Fruit fly (Drosophila melanogaster) whole organism, embryonic: ENCODE results near the gene Polr3E.

Experiments used
- Bdp1 ChIP-seq: fragments of 200-800 bp; sonication (Bioruptor generic); optimal IDR thresholded peaks from 3 replicates; lab custom pipeline; 2016; ENCODE audit warnings: missing biosample characterization, missing genetic modification characterization
- C15 ChIP-seq: fragments of 200-800 bp; sonication (Bioruptor generic); IDR thresholded peaks from 3 replicates; pipeline ENCODE4 v1.3.6; 2022; ENCODE audit warnings: missing biosample characterization, missing genetic modification characterization
- CG12104 ChIP-seq: fragments of 200-800 bp; sonication (Bioruptor generic); optimal IDR thresholded peaks from 3 replicates; lab custom pipeline; 2016; ENCODE audit warnings: missing biosample characterization, missing genetic modification characterization
- CG12155 ChIP-seq: fragments of 200-800 bp; sonication (Bioruptor generic); optimal IDR thresholded peaks from 3 replicates; lab custom pipeline; 2016; ENCODE audit warnings: missing biosample characterization, missing genetic modification characterization
- CG12769 ChIP-seq: fragments of 200-800 bp; sonication (Bioruptor generic); optimal IDR thresholded peaks from 2 replicates; lab custom pipeline; 2019; ENCODE audit warnings: missing biosample characterization, mild to moderate bottlenecking, missing genetic modification characterization, moderate library complexity
- CG13296 ChIP-seq: fragments of 200-800 bp; sonication (Bioruptor generic); optimal IDR thresholded peaks from 3 replicates; lab custom pipeline; 2018; ENCODE audit warnings: missing biosample characterization, mild to moderate bottlenecking, missing genetic modification characterization
- CG13424 ChIP-seq: fragments of 200-800 bp; sonication (Bioruptor generic); optimal IDR thresholded peaks from 2 replicates; lab custom pipeline; 2019; ENCODE audit warnings: missing biosample characterization, mild to moderate bottlenecking, missing genetic modification characterization, moderate library complexity
- CG14860 ChIP-seq: fragments of 200-800 bp; sonication (Bioruptor generic); IDR thresholded peaks from 3 replicates; pipeline ENCODE4 v1.3.6; 2022; ENCODE audit warnings: missing biosample characterization, missing genetic modification characterization; ENCODE audit not compliant: partially characterized antibody
- CG17361 ChIP-seq: fragments of 200-800 bp; sonication (Bioruptor generic); IDR thresholded peaks from 3 replicates; pipeline ENCODE4 v1.3.6; 2022; ENCODE audit warnings: missing biosample characterization, missing genetic modification characterization
- CG17568 ChIP-seq: fragments of 200-800 bp; sonication (Bioruptor generic); optimal IDR thresholded peaks from 2 replicates; lab custom pipeline; 2018; ENCODE audit warnings: missing biosample characterization, mild to moderate bottlenecking, missing genetic modification characterization, moderate library complexity
- CG2199 ChIP-seq: fragments of 200-800 bp; sonication (Bioruptor generic); IDR thresholded peaks from 3 replicates; pipeline ENCODE4 v1.3.6; 2022; ENCODE audit warnings: missing biosample characterization, missing genetic modification characterization
- CG2202 ChIP-seq: fragments of 200-800 bp; sonication (Bioruptor generic); optimal IDR thresholded peaks from 2 replicates; lab custom pipeline; 2018; ENCODE audit warnings: missing biosample characterization, mild to moderate bottlenecking, missing genetic modification characterization
- CG31224 ChIP-seq: fragments of 200-800 bp; sonication (Bioruptor generic); IDR thresholded peaks from 2 replicates; pipeline ENCODE4 v1.3.6; 2022; ENCODE audit warnings: missing biosample characterization, missing genetic modification characterization
- CG3281 ChIP-seq: fragments of 200-800 bp; sonication (Bioruptor generic); optimal IDR thresholded peaks from 3 replicates; lab custom pipeline; 2017; ENCODE audit warnings: missing biosample characterization, mild to moderate bottlenecking, missing genetic modification characterization
- CG3838 ChIP-seq: fragments of 200-800 bp; sonication (Bioruptor generic); optimal IDR thresholded peaks from 3 replicates; lab custom pipeline; 2016; ENCODE audit warnings: missing biosample characterization, missing genetic modification characterization
- CG4360 ChIP-seq: fragments of 200-800 bp; sonication (Bioruptor generic); IDR thresholded peaks from 2 replicates; pipeline ENCODE4 v1.3.6; 2022; ENCODE audit warnings: missing biosample characterization, missing genetic modification characterization
- CG4854 ChIP-seq: fragments of 200-800 bp; sonication (Bioruptor generic); optimal IDR thresholded peaks from 2 replicates; lab custom pipeline; 2016; ENCODE audit warnings: missing biosample characterization, missing genetic modification characterization, inconsistent platforms
- CG6654 ChIP-seq: fragments of 200-800 bp; sonication (Bioruptor generic); optimal IDR thresholded peaks from 2 replicates; lab custom pipeline; 2017; ENCODE audit warnings: missing biosample characterization, mild to moderate bottlenecking, missing genetic modification characterization
- CG8478 ChIP-seq: fragments of >200 bp; optimal IDR thresholded peaks from 2 replicates; lab custom pipeline; 2018
- Dad ChIP-seq: fragments of 200-800 bp; sonication (Bioruptor generic); optimal IDR thresholded peaks from 3 replicates; lab custom pipeline; 2016; ENCODE audit warnings: missing biosample characterization, missing genetic modification characterization
- Deaf1 ChIP-seq: fragments of 200-800 bp; optimal IDR thresholded peaks from 3 replicates; lab custom pipeline; 2019; ENCODE audit warnings: missing biosample characterization, mild to moderate bottlenecking, missing genetic modification characterization, moderate library complexity
- E2f2 ChIP-seq: fragments of 200-800 bp; sonication (Bioruptor generic); IDR thresholded peaks from 2 replicates; pipeline ENCODE4 v1.3.6; 2022; ENCODE audit warnings: missing biosample characterization, missing genetic modification characterization
- Elba2 ChIP-seq: fragments of 200-800 bp; sonication (Bioruptor generic); optimal IDR thresholded peaks from 3 replicates; lab custom pipeline; 2016; ENCODE audit warnings: missing biosample characterization, missing genetic modification characterization
- Fer2 ChIP-seq: fragments of 200-800 bp; sonication (Bioruptor generic); optimal IDR thresholded peaks from 2 replicates; lab custom pipeline; 2018; ENCODE audit warnings: missing biosample characterization, mild to moderate bottlenecking, missing genetic modification characterization, moderate library complexity
- GATAe ChIP-seq: fragments of 200-800 bp; sonication (Bioruptor generic); conservative IDR thresholded peaks from 2 replicates; pipeline ENCODE4 v1.3.6; 2022; ENCODE audit warnings: missing biosample characterization, missing genetic modification characterization
- Gug ChIP-seq: fragments of 200-800 bp; sonication (Bioruptor generic); IDR thresholded peaks from 4 replicates; pipeline ENCODE4 v1.3.6; 2022; ENCODE audit warnings: missing biosample characterization, missing genetic modification characterization
- Hr3 ChIP-seq: fragments of 200-800 bp; sonication (Bioruptor generic); optimal IDR thresholded peaks from 3 replicates; lab custom pipeline; 2016; ENCODE audit warnings: missing biosample characterization, missing genetic modification characterization
- Lhr ChIP-seq: fragments of 200-800 bp; sonication (Bioruptor generic); optimal IDR thresholded peaks from 3 replicates; lab custom pipeline; 2017; ENCODE audit warnings: mild to moderate bottlenecking, missing biosample characterization, missing genetic modification reagents, missing genetic modification characterization
- Max ChIP-seq: fragments of 200-800 bp; sonication (Bioruptor generic); optimal IDR thresholded peaks from 2 replicates; lab custom pipeline; 2016; ENCODE audit warnings: missing biosample characterization, mild to moderate bottlenecking, missing genetic modification characterization
- Spps ChIP-seq: fragments of 200-800 bp; sonication (Bioruptor generic); optimal IDR thresholded peaks from 2 replicates; lab custom pipeline; 2018; ENCODE audit warnings: missing biosample characterization, mild to moderate bottlenecking, missing genetic modification characterization
- Sry-δ ChIP-seq: fragments of 200-800 bp; sonication (Bioruptor generic); optimal IDR thresholded peaks from 2 replicates; lab custom pipeline; 2016; ENCODE audit warnings: missing biosample characterization, missing genetic modification characterization
- TFAM ChIP-seq: fragments of 200-800 bp; sonication (Bioruptor generic); optimal IDR thresholded peaks from 2 replicates; lab custom pipeline; 2017; ENCODE audit warnings: missing biosample characterization, missing genetic modification characterization, inconsistent platforms
- Xbp1 ChIP-seq: fragments of 200-800 bp; sonication (Bioruptor generic); optimal IDR thresholded peaks from 3 replicates; lab custom pipeline; 2016; ENCODE audit warnings: missing biosample characterization, mild to moderate bottlenecking, missing genetic modification characterization
- al ChIP-seq: fragments of 200-800 bp; sonication (Bioruptor generic); IDR thresholded peaks from 2 replicates; pipeline ENCODE4 v1.3.6; 2022; ENCODE audit warnings: missing biosample characterization, missing genetic modification characterization
- amos ChIP-seq: fragments of 200-800 bp; sonication (Bioruptor generic); IDR thresholded peaks from 2 replicates; pipeline ENCODE4 v1.3.6; 2022; ENCODE audit warnings: missing biosample characterization, missing genetic modification characterization; ENCODE audit not compliant: partially characterized antibody
- ash1 ChIP-seq: fragments of 200-800 bp; sonication (Bioruptor generic); optimal IDR thresholded peaks from 2 replicates; lab custom pipeline; 2018; ENCODE audit warnings: missing biosample characterization, mild to moderate bottlenecking, missing genetic modification characterization
- da ChIP-seq: fragments of 200-800 bp; sonication (Bioruptor generic); optimal IDR thresholded peaks from 2 replicates; lab custom pipeline; 2016; ENCODE audit warnings: missing biosample characterization, missing genetic modification characterization
- danr ChIP-seq: fragments of 200-800 bp; sonication (Bioruptor generic); IDR thresholded peaks from 2 replicates; pipeline ENCODE4 v1.3.6; 2022; ENCODE audit warnings: missing biosample characterization, missing genetic modification characterization
- fd64A ChIP-seq: fragments of 200-800 bp; sonication (Bioruptor generic); optimal IDR thresholded peaks from 3 replicates; lab custom pipeline; 2018; ENCODE audit warnings: missing biosample characterization, mild to moderate bottlenecking, missing genetic modification characterization
- inv ChIP-seq: fragments of 200-800 bp; sonication (Bioruptor generic); IDR thresholded peaks from 2 replicates; pipeline ENCODE4 v1.3.6; 2022; ENCODE audit warnings: missing biosample characterization, missing genetic modification characterization; ENCODE audit not compliant: partially characterized antibody
- lola ChIP-seq, 3 experiments: fragments of >200 bp in 2 of 3; fragments of 200-800 bp in 1 of 3; sonication (Bioruptor generic) in 1 of 3; optimal IDR thresholded peaks; 2 replicates each; lab custom pipeline; 2017 to 2019; ENCODE audit warnings: missing biosample characterization in 3 of 3, missing genetic modification characterization in 3 of 3, mild to moderate bottlenecking in 1 of 3, moderate library complexity in 1 of 3
- mld ChIP-seq: fragments of 200-800 bp; sonication (Bioruptor generic); IDR thresholded peaks from 3 replicates; pipeline ENCODE4 v1.3.6; 2022; ENCODE audit warnings: missing biosample characterization, missing genetic modification characterization; ENCODE audit not compliant: partially characterized antibody
- nmo ChIP-seq: fragments of 200-800 bp; sonication (Bioruptor generic); optimal IDR thresholded peaks from 2 replicates; lab custom pipeline; 2018; ENCODE audit warnings: missing biosample characterization, mild to moderate bottlenecking, missing genetic modification characterization, moderate library complexity
- onecut ChIP-seq: fragments of 200-800 bp; sonication (Bioruptor generic); IDR thresholded peaks from 2 replicates; pipeline ENCODE4 v1.3.6; 2022; ENCODE audit warnings: missing biosample characterization, missing genetic modification characterization
- pfk ChIP-seq: fragments of 200-800 bp; sonication (Bioruptor generic); optimal IDR thresholded peaks from 2 replicates; lab custom pipeline; 2018; ENCODE audit warnings: missing biosample characterization, mild to moderate bottlenecking, missing genetic modification characterization, moderate library complexity
- psq ChIP-seq: fragments of 200-800 bp; sonication (Bioruptor generic); optimal IDR thresholded peaks from 2 replicates; lab custom pipeline; 2017; ENCODE audit warnings: missing biosample characterization, missing genetic modification characterization
- schlank ChIP-seq: fragments of 200-800 bp; sonication (Bioruptor generic); optimal IDR thresholded peaks from 2 replicates; lab custom pipeline; 2018; ENCODE audit warnings: missing biosample characterization, mild to moderate bottlenecking, missing genetic modification characterization
- sens ChIP-seq: fragments of 200-800 bp; sonication (Bioruptor generic); peaks from one replicate; lab custom pipeline; 2016; ENCODE audit warnings: missing biosample characterization, missing genetic modification characterization
- tx ChIP-seq: fragments of 200-800 bp; sonication (Bioruptor generic); optimal IDR thresholded peaks from 2 replicates; lab custom pipeline; 2016; ENCODE audit warnings: missing biosample characterization, missing genetic modification characterization

Gene Polr3E

DNA sequence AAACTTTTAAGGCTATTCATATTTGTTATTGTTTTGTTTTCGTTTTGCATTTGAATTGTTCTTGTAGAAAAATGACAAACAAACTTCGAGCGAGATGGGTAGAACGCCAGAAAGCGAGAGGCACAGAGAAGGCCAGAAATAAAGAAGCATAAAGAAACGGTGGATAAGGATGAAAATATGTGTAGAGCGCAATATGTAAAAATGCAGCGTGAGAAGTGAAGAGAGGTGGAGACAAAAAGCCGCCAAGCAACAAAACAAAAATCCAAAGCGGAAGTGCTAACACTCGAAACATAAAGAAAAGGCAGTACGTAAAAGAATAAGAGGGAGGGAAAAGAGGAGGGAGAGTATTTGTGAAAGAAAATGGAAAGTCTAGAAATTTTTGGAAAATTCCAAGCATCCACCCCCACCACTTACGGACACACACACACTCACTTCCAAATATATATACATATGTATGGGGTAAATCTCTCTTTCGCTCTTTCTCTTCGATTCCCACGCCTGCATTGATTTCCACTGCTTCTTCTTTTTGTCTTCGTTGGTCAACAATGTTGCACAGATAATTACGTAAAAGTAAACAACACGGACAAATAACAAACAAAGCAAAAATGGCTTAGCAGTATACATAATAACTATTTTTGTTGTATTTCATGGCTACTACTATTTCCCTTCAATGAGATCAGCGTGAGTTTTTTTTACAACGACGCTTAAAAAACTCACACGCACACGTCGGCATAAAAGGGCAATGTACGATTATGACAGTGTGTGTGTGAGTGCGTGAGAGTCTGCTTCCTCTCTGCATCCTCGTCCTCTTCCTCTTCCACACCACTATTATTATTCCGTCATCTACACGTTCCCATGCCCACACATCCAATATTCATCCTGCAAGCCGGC lies 24.0 kb upstream of the Polr3E start (continued):
- TF ChIP-seq pfk (no peak), CG13296 (GFP tag; lab: Kevin White, UChicago) (no peak), CG12155 (GFP tag; lab: Kevin White, UChicago) (no peak), CG14860 (GFP tag; lab: Robert Waterston, UW) (no peak), CG2199 (GFP tag; lab: Robert Waterston, UW) (no peak; the same call in 2 of the 3 replicates), CG12104 (GFP tag; lab: Kevin White, UChicago) (no peak), Bdp1 (GFP tag; lab: Kevin White, UChicago) (peak; percentile 18), sens (GFP tag; lab: Kevin White, UChicago) (peak; percentile 87), C15 (GFP tag; lab: Robert Waterston, UW) (no peak), CG8478 (lab: Kevin White, UChicago) (no peak), CG17568 (GFP tag; lab: Kevin White, UChicago) (no peak), Sry-δ (GFP tag; lab: Kevin White, UChicago) (no peak), lola (GFP tag; optimal IDR thresholded peaks at IDR 0.05; lab: Kevin White, UChicago) (peak in 1 of 3 experiments; percentile 40), schlank (tag; lab: Kevin White, UChicago) (no peak), inv (GFP tag; lab: Robert Waterston, UW) (no peak), psq (GFP tag; lab: Kevin White, UChicago) (peak; percentile 94), Xbp1 (GFP tag; lab: Kevin White, UChicago) (no peak), CG17361 (GFP tag; lab: Robert Waterston, UW) (no peak), al (GFP tag; lab: Robert Waterston, UW) (no peak), ash1 (no peak), TFAM (GFP tag; lab: Kevin White, UChicago) (no peak), Max (GFP tag; lab: Kevin White, UChicago) (peak; percentile 22), Hr3 (GFP tag; lab: Kevin White, UChicago) (no peak), CG3838 (GFP tag; lab: Kevin White, UChicago) (no peak), CG6654 (GFP tag; lab: Kevin White, UChicago) (no peak), nmo (no peak), danr (GFP tag; lab: Robert Waterston, UW) (no peak), da (GFP tag; lab: Kevin White, UChicago) (no peak), Deaf1 (tag; lab: Kevin White, UChicago) (no peak), fd64A (GFP tag; lab: Kevin White, UChicago) (peak; percentile 65), CG12769 (tag; lab: Kevin White, UChicago) (no peak), CG4360 (GFP tag; lab: Robert Waterston, UW) (0 out of 2 replicates have a peak, but pooled peaks have one; percentile 3), E2f2 (GFP tag; lab: Robert Waterston, UW) (0 out of 2 replicates have a peak, but pooled peaks have one; percentile 20), Lhr (no peak), mld (GFP tag; lab: Robert Waterston, UW) (no peak), CG31224 (GFP tag; lab: Robert Waterston, UW) (no peak), CG4854 (no peak), GATAe (GFP tag; lab: Robert Waterston, UW) (no peak), CG13424 (tag; lab: Kevin White, UChicago) (peak; percentile 12), CG2202 (tag; lab: Kevin White, UChicago) (peak; percentile 72), tx (GFP tag; lab: Kevin White, UChicago) (no peak), Elba2 (GFP tag; lab: Kevin White, UChicago) (no peak), Fer2 (no peak), amos (no peak), onecut (GFP tag; lab: Robert Waterston, UW) (peak; percentile 56), CG3281 (no peak), Dad (GFP tag; lab: Kevin White, UChicago) (peak; percentile 2), Gug (GFP tag; lab: Robert Waterston, UW) (no peak), Spps (peak; percentile 24)
